ENCODE assay signal across 2 worm cellular contexts in the genomic region with DNA sequence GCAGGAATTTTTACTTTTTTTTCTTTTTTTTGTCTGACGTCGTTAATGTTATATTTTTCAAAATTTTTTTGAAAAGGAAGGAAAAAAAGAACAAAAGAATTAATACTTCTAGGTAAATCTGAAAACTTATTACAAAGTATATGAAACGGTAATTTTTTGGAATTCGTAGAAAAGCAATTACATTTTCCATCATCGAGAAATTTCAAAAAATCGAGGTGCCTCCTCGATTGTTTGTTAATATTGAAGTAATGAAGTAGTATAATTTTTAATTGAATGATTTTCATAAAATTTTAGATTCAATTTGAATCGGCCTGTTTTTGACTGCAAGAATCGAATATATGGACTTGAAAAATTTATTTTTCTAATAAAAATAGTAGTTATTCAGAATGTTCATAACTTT.
TF ChIP-seq lines count a peak whose summit lies in the region.

No protein-coding gene starts in this region.

TF ChIP-seq in whole organism, L4 larva, 104 proteins besides CTCF, POLR2A, EP300 and RAD21:
- no peak for TF ChIP-seq daf-8 (GFP tag; IDR thresholded peaks at IDR 0.05; lab: Robert Waterston, UW)
- no peak for TF ChIP-seq ces-1 (GFP tag; optimal IDR thresholded peaks at IDR 0.05; lab: Kevin White, UChicago)
- peak; percentile 75 for TF ChIP-seq snpc-1.2 (GFP tag; IDR thresholded peaks at IDR 0.05; lab: Robert Waterston, UW)
- TF ChIP-seq dmd-6 (GFP tag; IDR thresholded peaks at IDR 0.05; lab: Robert Waterston, UW): no peak

TF ChIP-seq in whole organism, young adult, 124 proteins besides CTCF, POLR2A, EP300 and RAD21:
- no peak for TF ChIP-seq unc-130 (GFP tag; optimal IDR thresholded peaks at IDR 0.05; lab: Kevin White, UChicago)
- TF ChIP-seq F37B4.10 (GFP tag; IDR thresholded peaks at IDR 0.05; lab: Robert Waterston, UW): no peak
- TF ChIP-seq egrh-3 (GFP tag; IDR thresholded peaks at IDR 0.05; lab: Robert Waterston, UW): no peak
- TF ChIP-seq B0019.2 (GFP tag; conservative IDR thresholded peaks at IDR 0.05; lab: Robert Waterston, UW): no peak
- no peak for TF ChIP-seq cebp-1 (GFP tag; IDR thresholded peaks at IDR 0.05; lab: Robert Waterston, UW)
- TF ChIP-seq cebp-1 (tag; optimal IDR thresholded peaks at IDR 0.05; lab: Kevin White, UChicago): no peak
- no peak for TF ChIP-seq zim-3 (tag; optimal IDR thresholded peaks at IDR 0.05; lab: Kevin White, UChicago)
- TF ChIP-seq Y95B8A.8 (GFP tag; IDR thresholded peaks at IDR 0.05; lab: Robert Waterston, UW): no peak
- TF ChIP-seq lin-40 (tag; optimal IDR thresholded peaks at IDR 0.05; lab: Kevin White, UChicago): no peak
- no peak for TF ChIP-seq snpc-4 (GFP tag; optimal IDR thresholded peaks at IDR 0.05; lab: Kevin White, UChicago)
- peak in 2 of 4 experiments; percentile 39 to 80 for TF ChIP-seq snpc-4 (tag; optimal IDR thresholded peaks at IDR 0.05; lab: Kevin White, UChicago)
- TF ChIP-seq athp-1 (tag; optimal IDR thresholded peaks at IDR 0.05; lab: Kevin White, UChicago): no peak
- peak; percentile 80 for TF ChIP-seq attf-6 (GFP tag; IDR thresholded peaks at IDR 0.05; lab: Robert Waterston, UW)
- no peak for TF ChIP-seq nhr-179 (tag; optimal IDR thresholded peaks at IDR 0.05; lab: Kevin White, UChicago)
- no peak for TF ChIP-seq mxl-1 (tag; optimal IDR thresholded peaks at IDR 0.05; lab: Kevin White, UChicago)
